Worm (Caenorhabditis elegans) whole organism, young adult: ENCODE data around the gene ptr-19.

ENCODE experiments used
- B0261.1 ChIP-seq: sonication (generic microtip); optimal IDR thresholded peaks from 2 replicates; lab custom pipeline; 2016; ENCODE audit warnings: mild to moderate bottlenecking, missing genetic modification characterization, moderate library complexity, missing compliant biosample characterization
- B0336.3 ChIP-seq: fragments of 200-800 bp; sonication (Bioruptor generic); IDR thresholded peaks from 2 replicates; pipeline ENCODE4 v1.3.6; 2022; ENCODE audit warnings: missing genetic modification characterization, missing compliant biosample characterization
- C06A6.2 ChIP-seq: fragments of 200-800 bp; sonication (Bioruptor generic); conservative IDR thresholded peaks from 2 replicates; pipeline ENCODE4 v1.3.6; 2022; ENCODE audit warnings: missing genetic modification characterization, missing compliant biosample characterization
- C17E4.6 ChIP-seq: fragments of 200-800 bp; sonication (Bioruptor generic); IDR thresholded peaks from 2 replicates; pipeline ENCODE4 v1.3.6; 2022; ENCODE audit warnings: missing genetic modification reagents, missing genetic modification characterization, missing compliant biosample characterization
- F10E7.11 ChIP-seq: sonication (generic microtip); optimal IDR thresholded peaks from 2 replicates; lab custom pipeline; 2017; ENCODE audit warnings: mild to moderate bottlenecking, missing genetic modification characterization, moderate library complexity, missing compliant biosample characterization
- F22D6.2 ChIP-seq: sonication (generic microtip); optimal IDR thresholded peaks from 2 replicates; lab custom pipeline; 2016; ENCODE audit warnings: mild to moderate bottlenecking, missing genetic modification characterization, missing compliant biosample characterization
- F23B12.7 ChIP-seq: sonication (generic microtip); optimal IDR thresholded peaks from 2 replicates; lab custom pipeline; 2017; ENCODE audit warnings: missing genetic modification characterization, mild to moderate bottlenecking, missing compliant biosample characterization, antibody characterized with exemption, moderate library complexity; ENCODE audit not compliant: insufficient read depth
- F52B5.7 ChIP-seq: sonication (generic microtip); optimal IDR thresholded peaks from 2 replicates; lab custom pipeline; 2016; ENCODE audit warnings: mild to moderate bottlenecking, missing genetic modification characterization, missing compliant biosample characterization
- F57A8.1 ChIP-seq: fragments of 200-800 bp; sonication (Bioruptor generic); optimal IDR thresholded peaks from 2 replicates; lab custom pipeline; 2018; ENCODE audit warnings: mild to moderate bottlenecking, missing genetic modification characterization, moderate library complexity, missing compliant biosample characterization
- F57C9.4 ChIP-seq: sonication (generic microtip); optimal IDR thresholded peaks from 2 replicates; lab custom pipeline; 2017; ENCODE audit warnings: mild to moderate bottlenecking, missing genetic modification characterization, missing compliant biosample characterization
- Y67H2A.10 ChIP-seq: fragments of 200-800 bp; sonication (Bioruptor generic); conservative IDR thresholded peaks from 2 replicates; pipeline ENCODE4 v1.3.6; 2022; ENCODE audit warnings: missing genetic modification reagents, missing genetic modification characterization, missing compliant biosample characterization
- bed-2 ChIP-seq: fragments of 200-800 bp; sonication (Bioruptor generic); IDR thresholded peaks from 2 replicates; pipeline ENCODE4 v1.3.6; 2022; ENCODE audit warnings: missing genetic modification reagents, missing genetic modification characterization, missing compliant biosample characterization
- ceh-100 ChIP-seq: fragments of 200-800 bp; sonication (Bioruptor generic); IDR thresholded peaks from 2 replicates; pipeline ENCODE4 v1.3.6; 2022; ENCODE audit warnings: missing genetic modification reagents, missing genetic modification characterization, missing compliant biosample characterization
- ceh-79 ChIP-seq: sonication (generic microtip); optimal IDR thresholded peaks from 2 replicates; lab custom pipeline; 2017; ENCODE audit warnings: mild to moderate bottlenecking, missing genetic modification characterization, missing compliant biosample characterization
- ceh-91 ChIP-seq: fragments of 200-800 bp; sonication (Bioruptor generic); IDR thresholded peaks from 2 replicates; pipeline ENCODE4 v1.3.6; 2022; ENCODE audit warnings: missing genetic modification reagents, missing genetic modification characterization, missing compliant biosample characterization
- dox-1 ChIP-seq: fragments of 200-800 bp; sonication (Bioruptor generic); IDR thresholded peaks from 2 replicates; pipeline ENCODE4 v1.3.6; 2022; ENCODE audit warnings: missing genetic modification reagents, missing genetic modification characterization, missing compliant biosample characterization
- dpff-1 ChIP-seq: sonication (generic microtip); optimal IDR thresholded peaks from 2 replicates; lab custom pipeline; 2017; ENCODE audit warnings: mild to moderate bottlenecking, missing genetic modification characterization, missing compliant biosample characterization
- dpl-1 ChIP-seq: fragments of 150-350 bp; optimal IDR thresholded peaks from 2 replicates; lab custom pipeline; 2014; ENCODE audit warnings: missing biosample characterization, missing genetic modification reagents, missing genetic modification characterization
- egl-44 ChIP-seq: fragments of 200-800 bp; sonication (Bioruptor generic); IDR thresholded peaks from 2 replicates; pipeline ENCODE4 v1.3.6; 2022; ENCODE audit warnings: missing genetic modification reagents, missing genetic modification characterization, missing compliant biosample characterization
- egrh-3 ChIP-seq: fragments of 200-800 bp; sonication (Bioruptor generic); IDR thresholded peaks from 2 replicates; pipeline ENCODE4 v1.3.6; 2022; ENCODE audit warnings: missing genetic modification reagents, missing genetic modification characterization, missing compliant biosample characterization
- fkh-3 ChIP-seq: sonication (generic microtip); optimal IDR thresholded peaks from 2 replicates; lab custom pipeline; 2016; ENCODE audit warnings: mild to moderate bottlenecking, missing genetic modification characterization, missing compliant biosample characterization
- hlh-26 ChIP-seq: fragments of 200-800 bp; sonication (Bioruptor generic); conservative IDR thresholded peaks from 2 replicates; pipeline ENCODE4 v1.3.6; 2022; ENCODE audit warnings: missing genetic modification reagents, missing genetic modification characterization, missing compliant biosample characterization
- hmg-1.2 ChIP-seq: fragments of 200-800 bp; sonication (Bioruptor generic); IDR thresholded peaks from 2 replicates; pipeline ENCODE4 v1.3.6; 2022; ENCODE audit warnings: missing genetic modification reagents, missing genetic modification characterization, missing compliant biosample characterization
- hrde-1 ChIP-seq: sonication (generic microtip); optimal IDR thresholded peaks from 2 replicates; lab custom pipeline; 2016; ENCODE audit warnings: missing genetic modification characterization, mild to moderate bottlenecking, missing compliant biosample characterization, moderate library complexity, missing genotype, missing genetic modification reagents, borderline replicate concordance
- madf-10 ChIP-seq: sonication (generic microtip); optimal IDR thresholded peaks from 2 replicates; lab custom pipeline; 2016; ENCODE audit warnings: mild to moderate bottlenecking, missing genetic modification characterization, missing compliant biosample characterization
- madf-3 ChIP-seq: fragments of 200-800 bp; sonication (Bioruptor generic); IDR thresholded peaks from 2 replicates; pipeline ENCODE4 v1.3.6; 2022; ENCODE audit warnings: missing genetic modification reagents, missing genetic modification characterization, missing compliant biosample characterization
- mes-4 ChIP-seq: sonication (generic microtip); optimal IDR thresholded peaks from 2 replicates; lab custom pipeline; 2016; ENCODE audit warnings: missing genotype, missing genetic modification characterization, missing compliant biosample characterization
- nfya-2 ChIP-seq: fragments of 200-800 bp; sonication (Bioruptor generic); IDR thresholded peaks from 2 replicates; pipeline ENCODE4 v1.3.6; 2022; ENCODE audit warnings: missing genetic modification reagents, missing genetic modification characterization, missing compliant biosample characterization
- nfyb-1 ChIP-seq: fragments of 200-800 bp; sonication (Bioruptor generic); IDR thresholded peaks from 2 replicates; pipeline ENCODE4 v1.3.6; 2022; ENCODE audit warnings: missing genetic modification reagents, missing genetic modification characterization, missing compliant biosample characterization
- nhr-120 ChIP-seq: fragments of 200-800 bp; sonication (Bioruptor generic); IDR thresholded peaks from 2 replicates; pipeline ENCODE4 v1.3.6; 2022; ENCODE audit warnings: missing genetic modification characterization, missing compliant biosample characterization
- nhr-27 ChIP-seq: fragments of 200-800 bp; sonication (Bioruptor generic); optimal IDR thresholded peaks from 2 replicates; lab custom pipeline; 2018; ENCODE audit warnings: mild to moderate bottlenecking, missing genetic modification characterization, moderate library complexity, missing compliant biosample characterization
- nhr-80 ChIP-seq: sonication (generic microtip); optimal IDR thresholded peaks from 2 replicates; lab custom pipeline; 2016; ENCODE audit warnings: missing genetic modification characterization, missing compliant biosample characterization
- pha-4 ChIP-seq: fragments of 150-350 bp; sonication (generic microtip); optimal IDR thresholded peaks from 2 replicates; lab custom pipeline; 2014; ENCODE audit warnings: missing biosample characterization, missing genetic modification reagents, missing genetic modification characterization
- repo-1 ChIP-seq: sonication (generic microtip); optimal IDR thresholded peaks from 2 replicates; lab custom pipeline; 2017; ENCODE audit warnings: mild to moderate bottlenecking, missing genetic modification characterization, missing compliant biosample characterization
- tlf-1 ChIP-seq: fragments of 200-800 bp; sonication (Bioruptor generic); optimal IDR thresholded peaks from 2 replicates; lab custom pipeline; 2018; ENCODE audit warnings: mild to moderate bottlenecking, missing genetic modification characterization, missing compliant biosample characterization
- zfh-2 ChIP-seq: fragments of 200-800 bp; sonication (Bioruptor generic); conservative IDR thresholded peaks from 2 replicates; pipeline ENCODE4 v1.3.6; 2022; ENCODE audit warnings: missing genetic modification reagents, missing genetic modification characterization, missing compliant biosample characterization
- zim-3 ChIP-seq: sonication (generic microtip); optimal IDR thresholded peaks from 2 replicates; lab custom pipeline; 2017; ENCODE audit warnings: mild to moderate bottlenecking, missing genetic modification characterization, moderate library complexity, missing compliant biosample characterization
- ztf-18 ChIP-seq: sonication (generic microtip); optimal IDR thresholded peaks from 2 replicates; lab custom pipeline; 2016; ENCODE audit warnings: missing genotype, mild to moderate bottlenecking, missing genetic modification characterization, missing compliant biosample characterization

The ptr-19 gene

DNA sequence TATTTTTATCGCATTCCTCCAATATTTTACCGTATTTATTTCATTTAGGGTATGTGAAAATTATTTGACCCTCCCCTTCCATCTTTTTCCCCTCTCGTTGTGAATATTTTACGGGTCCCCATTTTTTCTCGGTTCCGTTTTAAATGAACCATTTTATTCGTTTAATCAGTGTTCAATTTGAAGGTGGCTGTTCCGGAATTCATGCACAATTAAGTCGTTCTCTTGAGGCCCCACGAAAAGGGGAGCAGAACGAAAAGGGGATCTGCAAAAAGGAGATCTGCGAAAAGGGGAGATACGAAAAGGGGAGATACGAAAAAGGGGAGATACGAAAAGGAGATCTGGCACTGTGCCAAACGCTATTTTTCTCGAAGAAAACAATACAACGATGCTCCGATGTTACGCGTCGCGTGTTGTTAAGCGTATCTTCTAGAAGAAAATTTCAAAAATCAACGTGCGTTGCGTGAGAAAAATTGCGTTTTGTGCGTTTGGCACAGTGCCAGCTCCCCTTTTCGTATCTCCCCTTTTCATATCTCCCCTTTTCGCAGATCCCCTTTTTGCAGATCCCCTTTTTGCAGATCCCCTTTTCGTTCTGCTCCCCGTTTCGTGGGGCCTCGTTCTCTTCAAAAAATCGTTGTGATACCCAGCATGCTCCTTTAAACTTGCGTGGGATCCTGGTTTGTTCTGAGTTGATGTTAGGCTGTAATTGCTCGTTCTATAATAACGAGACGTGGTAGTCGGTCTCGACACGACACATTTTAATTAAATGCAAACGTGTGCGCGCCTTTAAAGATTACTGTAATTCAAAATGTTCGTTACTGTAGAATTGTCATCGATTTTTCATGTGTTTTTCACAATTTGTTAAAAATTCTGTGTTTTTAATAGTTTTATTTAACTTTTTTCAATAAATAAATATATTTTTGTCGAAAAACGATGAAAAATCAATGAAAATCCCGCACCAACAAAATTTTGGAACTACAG, 29.5 kb downstream of the ptr-19 start (continued):
- no peak for TF ChIP-seq tlf-1 (GFP tag; lab: Kevin White, UChicago)
- peak; percentile 92 for TF ChIP-seq C17E4.6 (GFP tag; lab: Robert Waterston, UW)
- 0 out of 2 replicates have a peak, but pooled peaks have one; percentile 55 for TF ChIP-seq nfya-2 (GFP tag; lab: Robert Waterston, UW)
- TF ChIP-seq F57C9.4 (tag; lab: Kevin White, UChicago) = no peak
- TF ChIP-seq bed-2 (GFP tag; lab: Robert Waterston, UW) = 0 out of 2 replicates have a peak, but pooled peaks have one; percentile 8
- TF ChIP-seq repo-1 = no peak
- TF ChIP-seq B0261.1 (tag; lab: Kevin White, UChicago) = no peak
- TF ChIP-seq ztf-18 (tag; lab: Kevin White, UChicago) = no peak
- peak; percentile 62 for TF ChIP-seq hmg-1.2 (GFP tag; lab: Robert Waterston, UW)
- TF ChIP-seq egrh-3 = peak; percentile 71; the same call in 1 of the 2 replicates
- TF ChIP-seq nhr-80 (tag; lab: Kevin White, UChicago) = no peak
- TF ChIP-seq fkh-3 = no peak
- TF ChIP-seq C06A6.2 (GFP tag; lab: Robert Waterston, UW) = no peak
- peak; percentile 68 for TF ChIP-seq hrde-1 (tag; lab: Kevin White, UChicago)
- TF ChIP-seq zim-3 (tag; lab: Kevin White, UChicago) = no peak
- no peak for TF ChIP-seq hlh-26 (GFP tag; lab: Robert Waterston, UW)
- no peak for TF ChIP-seq F10E7.11
- no peak for TF ChIP-seq F22D6.2 (tag; lab: Kevin White, UChicago)
- TF ChIP-seq dpl-1 (GFP tag; lab: Kevin White, UChicago) = no peak
- TF ChIP-seq Y67H2A.10 (GFP tag; lab: Robert Waterston, UW) = no peak

DNA sequence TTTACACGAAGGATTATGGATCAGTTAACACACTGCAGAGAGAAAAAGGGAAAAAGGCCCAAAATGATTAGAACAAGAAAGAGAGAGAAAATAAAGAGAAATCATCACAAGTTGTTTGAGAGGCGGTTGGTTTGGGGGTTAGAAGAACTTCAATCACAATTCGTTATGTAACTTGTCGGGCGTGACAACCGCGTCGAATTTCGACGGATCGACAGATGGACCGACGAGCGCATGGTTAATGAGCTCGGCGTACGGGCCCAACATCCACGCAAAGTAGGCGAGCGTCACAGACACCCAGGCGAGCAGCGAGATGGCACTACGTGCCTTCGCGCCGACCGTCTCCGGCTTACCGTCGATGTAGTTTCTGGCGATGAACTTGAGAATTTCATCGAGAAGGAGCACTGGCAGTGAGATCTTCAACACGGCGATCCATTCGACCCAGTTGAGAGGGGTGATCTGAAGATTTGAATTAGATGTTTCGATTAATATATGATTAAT, 31.2 kb downstream of the ptr-19 start:
- TF ChIP-seq nhr-120 (GFP tag; lab: Robert Waterston, UW) = no peak
- no peak for TF ChIP-seq mes-4 (tag; lab: Kevin White, UChicago)
- 0 out of 2 replicates have a peak, but pooled peaks have one; percentile 49 for TF ChIP-seq nfyb-1
- no peak for TF ChIP-seq F23B12.7 (tag; lab: Kevin White, UChicago)
- peak; percentile 19 for TF ChIP-seq nhr-27
- no peak for TF ChIP-seq egl-44 (GFP tag; lab: Robert Waterston, UW)
- 0 out of 2 replicates have a peak, but pooled peaks have one; percentile 36 for TF ChIP-seq madf-3 (GFP tag; lab: Robert Waterston, UW)
- peak; percentile 9; the same call in 1 of the 2 replicates for TF ChIP-seq dox-1 (GFP tag; lab: Robert Waterston, UW)
- peak; percentile 66 for TF ChIP-seq zfh-2 (GFP tag; lab: Robert Waterston, UW)
- no peak for TF ChIP-seq dpff-1 (tag; lab: Kevin White, UChicago)

DNA sequence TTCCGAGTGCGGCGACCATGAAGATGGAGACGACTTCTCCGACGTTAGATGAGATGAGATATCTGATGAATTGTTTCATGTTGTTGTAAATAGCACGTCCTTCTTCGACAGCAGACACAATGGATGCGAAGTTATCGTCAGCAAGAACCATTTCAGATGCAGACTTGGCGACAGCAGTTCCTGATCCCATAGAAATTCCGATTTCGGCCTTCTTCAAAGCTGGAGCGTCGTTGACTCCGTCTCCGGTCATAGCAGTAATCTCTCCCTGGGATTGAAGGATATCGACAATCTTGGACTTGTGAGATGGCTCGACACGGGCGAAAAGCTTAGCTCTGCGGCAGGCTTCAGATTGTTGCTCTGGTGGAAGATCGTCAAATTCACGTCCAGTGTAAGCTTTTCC, 32.2 kb downstream of the ptr-19 start:
- TF ChIP-seq B0336.3 = no peak
- TF ChIP-seq ceh-79 (tag; lab: Kevin White, UChicago) = no peak
- TF ChIP-seq F52B5.7 = no peak
- no peak for TF ChIP-seq ceh-100 (GFP tag; lab: Robert Waterston, UW)
- TF ChIP-seq madf-10 (tag; lab: Kevin White, UChicago) = no peak
- TF ChIP-seq pha-4 (tag; lab: Kevin White, UChicago) = no peak
- no peak for TF ChIP-seq F57A8.1 (GFP tag; lab: Kevin White, UChicago)
- no peak for TF ChIP-seq dpl-1 (GFP tag; lab: Kevin White, UChicago)
- no peak for TF ChIP-seq ceh-91
